Worm (Caenorhabditis elegans): Measurements from ENCODE around the gene srz-82.

srz-82 gene

ce11 chrIV:3526144-3526797, 43.6 kb downstream of the srz-82 start:
- no peak for TF ChIP-seq pag-3 (tag; optimal IDR thresholded peaks at IDR 0.05; ENCODE audit: borderline replicate concordance)
- no peak for TF ChIP-seq hlh-13 (GFP tag; optimal IDR thresholded peaks at IDR 0.05)
- TF ChIP-seq pha-2 (tag; optimal IDR thresholded peaks at IDR 0.05) = no peak

- TF ChIP-seq K09A11.1 (tag; optimal IDR thresholded peaks at IDR 0.05; ENCODE audit: insufficient read depth) = no peak
- TF ChIP-seq dmd-4 (tag; optimal IDR thresholded peaks at IDR 0.05; ENCODE audit: borderline replicate concordance) = no peak
- TF ChIP-seq F13H6.1 (tag; optimal IDR thresholded peaks at IDR 0.05) = no peak
- TF ChIP-seq T23F11.4 (GFP tag; optimal IDR thresholded peaks at IDR 0.05) = no peak
Observed at ce11 chrIV:3526831-3527404, 44.2 kb downstream of the srz-82 start, which contains the start of gene M57.2. Gene M57.2, plus strand, starts transcription at chrIV:3527354.

ce11 chrIV:3527878-3528277, 45.2 kb downstream of the srz-82 start:
- TF ChIP-seq elt-4 (tag; optimal IDR thresholded peaks at IDR 0.05) = no peak
- peak; percentile 6 for TF ChIP-seq ceh-48 (tag; optimal IDR thresholded peaks at IDR 0.05)

DNA sequence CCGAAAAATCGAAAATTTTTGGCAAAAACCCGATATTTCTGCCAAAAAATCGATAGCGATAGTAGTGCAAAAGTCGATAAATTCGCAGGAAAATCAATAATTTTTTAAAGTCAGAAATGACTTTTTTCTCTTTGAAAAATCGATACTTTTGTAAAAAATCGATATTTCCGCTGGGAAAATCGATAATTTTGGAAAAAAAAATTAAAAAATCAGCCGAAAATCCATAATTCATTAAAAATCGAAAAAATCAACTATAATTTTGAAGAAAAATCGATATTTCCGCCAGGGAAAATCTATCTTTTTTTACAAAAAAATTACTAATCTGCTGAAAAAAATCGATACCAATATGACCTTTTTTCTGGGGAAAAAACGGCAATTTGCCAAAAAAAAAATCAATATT, 48.8 kb downstream of the srz-82 start:
- TF ChIP-seq ceh-48 (tag; optimal IDR thresholded peaks at IDR 0.05) (peak; percentile 62), ama-1 (optimal IDR thresholded peaks at IDR 0.05) (no peak)

ce11 chrIV:3532167-3532566, 49.5 kb downstream of the srz-82 start, which contains the start of gene M57.1:
Gene M57.1, plus strand, starts transcription at chrIV:3532467.
- no peak for TF ChIP-seq pag-3 (tag; optimal IDR thresholded peaks at IDR 0.05; ENCODE audit: borderline replicate concordance)
- no peak for TF ChIP-seq ceh-31 (tag; optimal IDR thresholded peaks at IDR 0.05)
- TF ChIP-seq pha-4 (tag; optimal IDR thresholded peaks at IDR 0.05) = no peak
- TF ChIP-seq K02D7.2 (tag; optimal IDR thresholded peaks at IDR 0.05) = no peak
- TF ChIP-seq che-1 (tag; optimal IDR thresholded peaks at IDR 0.05) = no peak
- no peak for TF ChIP-seq hlh-6 (tag; optimal IDR thresholded peaks at IDR 0.05)
- no peak for TF ChIP-seq ama-1 (optimal IDR thresholded peaks at IDR 0.05)
- no peak for TF ChIP-seq syd-9 (tag; optimal IDR thresholded peaks at IDR 0.05)
- no peak for TF ChIP-seq hlh-15 (tag; optimal IDR thresholded peaks at IDR 0.05)
- no peak for TF ChIP-seq pqm-1 (tag; optimal IDR thresholded peaks at IDR 0.05)
- TF ChIP-seq ceh-48 (tag; optimal IDR thresholded peaks at IDR 0.05) = no peak
- no peak for TF ChIP-seq gmeb-2 (tag; optimal IDR thresholded peaks at IDR 0.05)
- no peak for TF ChIP-seq elt-4 (tag; optimal IDR thresholded peaks at IDR 0.05)
- no peak for TF ChIP-seq ahr-1 (tag; optimal IDR thresholded peaks at IDR 0.05)
- no peak for TF ChIP-seq npax-4 (tag; optimal IDR thresholded peaks at IDR 0.05)
- no peak for TF ChIP-seq sox-4 (tag; optimal IDR thresholded peaks at IDR 0.05)
- TF ChIP-seq tbx-2 (tag; optimal IDR thresholded peaks at IDR 0.05) = no peak
- TF ChIP-seq dve-1 (tag; optimal IDR thresholded peaks at IDR 0.05) = no peak

DNA sequence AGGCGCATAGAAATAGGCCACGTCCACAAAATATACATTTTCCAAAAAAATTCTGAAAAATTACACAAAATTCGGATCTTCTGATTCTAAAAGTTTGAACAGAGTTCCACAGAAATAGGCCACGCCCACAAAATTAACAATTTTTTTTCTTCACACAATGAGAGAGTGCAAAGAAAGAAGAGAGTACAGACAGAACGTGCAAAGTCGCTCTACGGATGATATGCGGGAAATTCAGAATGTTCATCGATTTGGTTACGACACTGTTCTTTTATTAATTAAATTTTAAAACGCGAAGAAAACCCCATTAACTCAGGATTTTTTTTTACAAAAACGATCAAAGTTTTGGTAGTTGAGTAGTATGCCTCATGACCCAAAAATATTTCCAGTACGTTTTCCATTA, 50.3 kb downstream of the srz-82 start:
- TF ChIP-seq sox-4 (tag; optimal IDR thresholded peaks at IDR 0.05) (no peak), ceh-48 (tag; optimal IDR thresholded peaks at IDR 0.05) (peak; percentile 11), unc-42 (tag; optimal IDR thresholded peaks at IDR 0.05) (peak; percentile 39)
